Worm (Caenorhabditis elegans) whole organism, young adult: Measurements from ENCODE around the gene glrx-5.

ENCODE experiments used
- B0019.2 ChIP-seq: fragments of 200-800 bp; sonication (Bioruptor generic); conservative IDR thresholded peaks from 2 replicates; pipeline ENCODE4 v1.3.6; 2022; ENCODE audit warnings: missing genetic modification reagents, missing genetic modification characterization, missing compliant biosample characterization
- D2030.7 ChIP-seq: fragments of 200-800 bp; sonication (Bioruptor generic); IDR thresholded peaks from 2 replicates; pipeline ENCODE4 v1.3.6; 2022; ENCODE audit warnings: missing genetic modification reagents, missing genetic modification characterization, missing compliant biosample characterization
- F33H1.4 ChIP-seq: fragments of 200-800 bp; sonication (Bioruptor generic); IDR thresholded peaks from 2 replicates; pipeline ENCODE4 v1.3.6; 2022; ENCODE audit warnings: missing genetic modification reagents, missing genetic modification characterization, missing compliant biosample characterization
- F49E8.2 ChIP-seq: sonication (generic microtip); optimal IDR thresholded peaks from 3 replicates; lab custom pipeline; 2017; ENCODE audit warnings: missing genetic modification characterization, mild to moderate bottlenecking, missing compliant biosample characterization, antibody characterized with exemption, moderate library complexity; ENCODE audit not compliant: insufficient read depth
- F55B11.4 ChIP-seq: sonication (generic microtip); optimal IDR thresholded peaks from 2 replicates; lab custom pipeline; 2016; ENCODE audit warnings: missing compliant biosample characterization, missing genetic modification characterization, borderline replicate concordance; ENCODE audit not compliant: insufficient read depth
- Y53G8AR.9 ChIP-seq: fragments of 200-800 bp; sonication (Bioruptor generic); conservative IDR thresholded peaks from 2 replicates; pipeline ENCODE4 v1.3.6; 2022; ENCODE audit warnings: missing genetic modification reagents, missing genetic modification characterization, missing compliant biosample characterization
- ZK185.1 ChIP-seq: sonication (generic microtip); optimal IDR thresholded peaks from 2 replicates; lab custom pipeline; 2016; ENCODE audit warnings: mild to moderate bottlenecking, missing genetic modification characterization, missing compliant biosample characterization; ENCODE audit not compliant: poor library complexity, severe bottlenecking
- athp-1 ChIP-seq: sonication (generic microtip); optimal IDR thresholded peaks from 2 replicates; lab custom pipeline; 2017; ENCODE audit warnings: mild to moderate bottlenecking, missing genetic modification characterization, missing compliant biosample characterization
- attf-3 ChIP-seq: fragments of 200-800 bp; sonication (Bioruptor generic); conservative IDR thresholded peaks from 2 replicates; pipeline ENCODE4 v1.3.6; 2022; ENCODE audit warnings: missing genetic modification reagents, missing genetic modification characterization, missing compliant biosample characterization
- ceh-79 ChIP-seq: sonication (generic microtip); optimal IDR thresholded peaks from 2 replicates; lab custom pipeline; 2017; ENCODE audit warnings: mild to moderate bottlenecking, missing genetic modification characterization, missing compliant biosample characterization
- ceh-91 ChIP-seq: fragments of 200-800 bp; sonication (Bioruptor generic); IDR thresholded peaks from 2 replicates; pipeline ENCODE4 v1.3.6; 2022; ENCODE audit warnings: missing genetic modification reagents, missing genetic modification characterization, missing compliant biosample characterization
- chd-7 ChIP-seq: sonication (generic microtip); optimal IDR thresholded peaks from 2 replicates; lab custom pipeline; 2016; ENCODE audit warnings: mild to moderate bottlenecking, missing genetic modification characterization, moderate library complexity, missing compliant biosample characterization
- dpl-1 ChIP-seq: fragments of 150-350 bp; optimal IDR thresholded peaks from 2 replicates; lab custom pipeline; 2014; ENCODE audit warnings: missing biosample characterization, missing genetic modification reagents, missing genetic modification characterization
- efl-1 ChIP-seq: fragments of 150-350 bp; optimal IDR thresholded peaks from 2 replicates; lab custom pipeline; 2014; ENCODE audit warnings: missing biosample characterization, missing genetic modification reagents, missing genetic modification characterization
- ekl-4 ChIP-seq: fragments of 200-800 bp; sonication (Bioruptor generic); IDR thresholded peaks from 2 replicates; pipeline ENCODE4 v1.3.6; 2022; ENCODE audit warnings: missing genetic modification reagents, missing genetic modification characterization, missing compliant biosample characterization
- him-1 ChIP-seq: sonication (generic microtip); optimal IDR thresholded peaks from 2 replicates; lab custom pipeline; 2016; ENCODE audit warnings: missing genotype, missing genetic modification reagents, missing genetic modification characterization, missing compliant biosample characterization
- hrde-1 ChIP-seq: sonication (generic microtip); optimal IDR thresholded peaks from 2 replicates; lab custom pipeline; 2016; ENCODE audit warnings: missing genetic modification characterization, mild to moderate bottlenecking, missing compliant biosample characterization, moderate library complexity, missing genotype, missing genetic modification reagents, borderline replicate concordance
- hsf-1 ChIP-seq: fragments of 200-800 bp; sonication (Bioruptor generic); IDR thresholded peaks from 2 replicates; pipeline ENCODE4 v1.3.6; 2022; ENCODE audit warnings: missing genetic modification reagents, missing genetic modification characterization, missing compliant biosample characterization
- let-526 ChIP-seq: fragments of 200-800 bp; sonication (Bioruptor generic); IDR thresholded peaks from 2 replicates; pipeline ENCODE4 v1.3.6; 2022; ENCODE audit warnings: missing genetic modification reagents, missing genetic modification characterization, missing compliant biosample characterization
- lin-26 ChIP-seq: fragments of 200-800 bp; sonication (Bioruptor generic); IDR thresholded peaks from 2 replicates; pipeline ENCODE4 v1.3.6; 2022; ENCODE audit warnings: missing genetic modification reagents, missing genetic modification characterization, missing compliant biosample characterization
- lin-54 ChIP-seq: fragments of 200-800 bp; sonication (Bioruptor generic); optimal IDR thresholded peaks from 2 replicates; lab custom pipeline; 2018; ENCODE audit warnings: mild to moderate bottlenecking, missing genetic modification characterization, missing compliant biosample characterization
- lsl-1 ChIP-seq: fragments of 200-800 bp; sonication (Bioruptor generic); optimal IDR thresholded peaks from 2 replicates; lab custom pipeline; 2018; ENCODE audit warnings: mild to moderate bottlenecking, missing genetic modification characterization, moderate library complexity, missing compliant biosample characterization
- madf-3 ChIP-seq: fragments of 200-800 bp; sonication (Bioruptor generic); IDR thresholded peaks from 2 replicates; pipeline ENCODE4 v1.3.6; 2022; ENCODE audit warnings: missing genetic modification reagents, missing genetic modification characterization, missing compliant biosample characterization
- madf-6 ChIP-seq: fragments of 200-800 bp; sonication (Bioruptor generic); IDR thresholded peaks from 2 replicates; pipeline ENCODE4 v1.3.6; 2022; ENCODE audit warnings: missing genetic modification reagents, missing genetic modification characterization, missing compliant biosample characterization
- madf-8 ChIP-seq: fragments of 200-800 bp; sonication (Bioruptor generic); conservative IDR thresholded peaks from 2 replicates; pipeline ENCODE4 v1.3.6; 2022; ENCODE audit warnings: missing genetic modification reagents, missing genetic modification characterization, missing compliant biosample characterization
- mcd-1 ChIP-seq: fragments of 200-800 bp; sonication (Bioruptor generic); IDR thresholded peaks from 2 replicates; pipeline ENCODE4 v1.3.6; 2022; ENCODE audit warnings: missing genetic modification reagents, missing genetic modification characterization, missing compliant biosample characterization
- nhr-179 ChIP-seq: sonication (generic microtip); optimal IDR thresholded peaks from 2 replicates; lab custom pipeline; 2016; ENCODE audit warnings: mild to moderate bottlenecking, missing genetic modification characterization, missing compliant biosample characterization
- nhr-27 ChIP-seq: fragments of 200-800 bp; sonication (Bioruptor generic); optimal IDR thresholded peaks from 2 replicates; lab custom pipeline; 2018; ENCODE audit warnings: mild to moderate bottlenecking, missing genetic modification characterization, moderate library complexity, missing compliant biosample characterization
- snpc-3.4 ChIP-seq: sonication (generic microtip); optimal IDR thresholded peaks from 2 replicates; lab custom pipeline; 2017; ENCODE audit warnings: missing genetic modification characterization, mild to moderate bottlenecking, missing compliant biosample characterization, antibody characterized with exemption, moderate library complexity, missing genotype, missing genetic modification reagents
- snpc-4 ChIP-seq, 5 experiments: fragments of 150-350 bp in 1 of 5; sonication (generic microtip) in 4 of 5; optimal IDR thresholded peaks; 2 replicates each; lab custom pipeline; 2014 to 2018; ENCODE audit warnings: missing genetic modification characterization in 5 of 5, missing biosample characterization in 3 of 5, antibody characterized with exemption in 2 of 5, mild to moderate bottlenecking in 2 of 5, missing compliant biosample characterization in 2 of 5, missing genotype in 2 of 5, moderate library complexity in 2 of 5, missing genetic modification reagents in 1 of 5
- tlf-1 ChIP-seq: fragments of 200-800 bp; sonication (Bioruptor generic); optimal IDR thresholded peaks from 2 replicates; lab custom pipeline; 2018; ENCODE audit warnings: mild to moderate bottlenecking, missing genetic modification characterization, missing compliant biosample characterization
- xnd-1 ChIP-seq: sonication (generic microtip); optimal IDR thresholded peaks from 2 replicates; lab custom pipeline; 2016; ENCODE audit warnings: missing genotype, missing genetic modification reagents, missing genetic modification characterization, missing compliant biosample characterization

glrx-5 gene

ce11 chrIII:12367891-12368290 is 5.8 kb downstream of the glrx-5 start:
- 0 out of 2 replicates have a peak, but pooled peaks have one; percentile 31 for TF ChIP-seq ekl-4 (GFP tag; lab: Robert Waterston, UW)
- TF ChIP-seq chd-7 = no peak
- no peak for TF ChIP-seq attf-3 (GFP tag; lab: Robert Waterston, UW)

- TF ChIP-seq xnd-1 (tag; lab: Kevin White, UChicago) (peak; percentile 78), hrde-1 (tag; lab: Kevin White, UChicago) (peak; percentile 35), F33H1.4 (GFP tag; lab: Robert Waterston, UW) (peak; percentile 66), lsl-1 (GFP tag; lab: Kevin White, UChicago) (peak; percentile 86), B0019.2 (GFP tag; lab: Robert Waterston, UW) (0 out of 2 replicates have a peak, but pooled peaks have one; percentile 17), athp-1 (tag; lab: Kevin White, UChicago) (peak; percentile 42), madf-6 (peak; percentile 90), ceh-79 (no peak), F49E8.2 (no peak), nhr-179 (no peak), tlf-1 (peak; percentile 5), D2030.7 (GFP tag; lab: Robert Waterston, UW) (peak; percentile 44; the same call in 1 of the 2 replicates), snpc-4 (GFP tag; optimal IDR thresholded peaks at IDR 0.05; lab: Kevin White, UChicago) (no peak), snpc-4 (tag; optimal IDR thresholded peaks at IDR 0.05; lab: Kevin White, UChicago) (no peak), mcd-1 (GFP tag; lab: Robert Waterston, UW) (peak; percentile 12; the same call in 1 of the 2 replicates), let-526 (GFP tag; lab: Robert Waterston, UW) (no peak), madf-8 (GFP tag; lab: Robert Waterston, UW) (peak; percentile 79), Y53G8AR.9 (GFP tag; lab: Robert Waterston, UW) (0 out of 2 replicates have a peak, but pooled peaks have one; percentile 46), lin-54 (GFP tag; lab: Kevin White, UChicago) (peak; percentile 32), nhr-27 (no peak), lin-26 (GFP tag; lab: Robert Waterston, UW) (no peak), efl-1 (GFP tag; lab: Kevin White, UChicago) (peak; percentile 86), hsf-1 (GFP tag; lab: Robert Waterston, UW) (0 out of 2 replicates have a peak, but pooled peaks have one; percentile 14), snpc-3.4 (tag; lab: Kevin White, UChicago) (no peak), F55B11.4 (tag; lab: Kevin White, UChicago) (no peak), ceh-91 (GFP tag; lab: Robert Waterston, UW) (peak; percentile 79), dpl-1 (GFP tag; lab: Kevin White, UChicago) (peak; percentile 25), him-1 (tag; lab: Kevin White, UChicago) (peak; percentile 29), madf-3 (GFP tag; lab: Robert Waterston, UW) (0 out of 2 replicates have a peak, but pooled peaks have one; percentile 46), ZK185.1 (tag; lab: Kevin White, UChicago) (peak; percentile 35)
- TF ChIP-seq, all 124 proteins: peak for 20
These were observed 6.6 kb downstream of the glrx-5 start, which contains the start of gene Y75B8A.33 for ce11 chrIII:12366989-12367557. Gene Y75B8A.33 (minus strand): TSS chrIII:12367373.

ce11 chrIII:12363545-12363944 is 10.1 kb downstream of the glrx-5 start:
- peak; percentile 74 for TF ChIP-seq attf-3 (GFP tag; lab: Robert Waterston, UW)
